Worm (Caenorhabditis elegans): ENCODE data around the gene str-37.
A peak's percentile ranks its signal among the peaks of the same experiment; 100 is the strongest.

Gene str-37

DNA sequence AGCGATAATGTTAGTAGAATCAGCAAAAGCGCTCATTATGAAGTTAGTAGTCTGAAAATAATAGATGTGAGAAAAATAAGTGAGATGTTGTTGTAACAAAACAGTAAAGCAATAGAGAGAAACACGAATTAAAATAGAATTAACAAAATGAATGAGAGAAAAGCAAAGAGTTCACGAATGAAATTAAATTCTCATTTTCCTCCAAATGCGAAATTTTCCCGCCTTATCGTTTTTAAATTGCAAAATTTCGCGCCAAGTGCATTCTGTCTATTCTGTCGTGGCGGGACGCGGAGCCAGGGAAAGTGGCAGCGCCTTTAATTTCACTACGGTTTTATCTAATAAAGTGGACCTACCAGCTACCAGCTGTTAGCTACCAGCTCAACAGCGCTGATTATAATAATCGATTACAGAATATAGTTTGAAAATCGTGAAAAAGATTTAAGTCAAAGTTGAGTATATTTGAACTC lies 15.3 kb upstream of the str-37 start, which contains the start of gene nasp-2 (continued):
- peak; percentile 97 for TF ChIP-seq dox-1 (GFP tag; IDR thresholded peaks at IDR 0.05)
- TF ChIP-seq ztf-3 (GFP tag; optimal IDR thresholded peaks at IDR 0.05): no peak
- TF ChIP-seq lin-54 (GFP tag; optimal IDR thresholded peaks at IDR 0.05): peak; percentile 96
- no peak for TF ChIP-seq T26A5.8 (tag; optimal IDR thresholded peaks at IDR 0.05)
- TF ChIP-seq aptf-2 (GFP tag; conservative IDR thresholded peaks at IDR 0.05): peak; percentile 73; the same call in 1 of the 2 replicates
- no peak for TF ChIP-seq F39B2.1 (GFP tag; IDR thresholded peaks at IDR 0.05)
- TF ChIP-seq F52B5.7 (tag; optimal IDR thresholded peaks at IDR 0.05): no peak
- no peak for TF ChIP-seq nfya-2 (GFP tag; IDR thresholded peaks at IDR 0.05)
- TF ChIP-seq Y53F4B.3 (GFP tag; IDR thresholded peaks at IDR 0.05): peak; percentile 89
- no peak for TF ChIP-seq cebp-1 (GFP tag; IDR thresholded peaks at IDR 0.05)
- TF ChIP-seq cebp-1 (tag; optimal IDR thresholded peaks at IDR 0.05): peak; percentile 25
- no peak for TF ChIP-seq nhr-120 (GFP tag; IDR thresholded peaks at IDR 0.05)
- TF ChIP-seq Y67H2A.10 (GFP tag; conservative IDR thresholded peaks at IDR 0.05): peak; percentile 84
- peak; percentile 95 for TF ChIP-seq snpc-3.4 (tag; optimal IDR thresholded peaks at IDR 0.05)
- no peak for TF ChIP-seq ztf-26 (tag; optimal IDR thresholded peaks at IDR 0.05)
- no peak for TF ChIP-seq hlh-26 (GFP tag; conservative IDR thresholded peaks at IDR 0.05)
- peak; percentile 68 for TF ChIP-seq snpc-1.1 (tag; optimal IDR thresholded peaks at IDR 0.05; ENCODE audit: insufficient read depth)
- no peak for TF ChIP-seq tbx-9 (tag; optimal IDR thresholded peaks at IDR 0.05; ENCODE audit: borderline replicate concordance)
- TF ChIP-seq hsf-1 (GFP tag; IDR thresholded peaks at IDR 0.05): peak; percentile 91
- TF ChIP-seq pbrm-1 (GFP tag; IDR thresholded peaks at IDR 0.05): peak; percentile 82
- no peak for TF ChIP-seq K12H6.12 (tag; optimal IDR thresholded peaks at IDR 0.05)
- no peak for TF ChIP-seq nhr-90 (tag; optimal IDR thresholded peaks at IDR 0.05)
- peak; percentile 94 for TF ChIP-seq rcor-1 (GFP tag; IDR thresholded peaks at IDR 0.05)
- TF ChIP-seq repo-1 (tag; optimal IDR thresholded peaks at IDR 0.05): no peak
- TF ChIP-seq sptf-2 (GFP tag; optimal IDR thresholded peaks at IDR 0.05): no peak
- no peak for TF ChIP-seq rpc-1 (optimal IDR thresholded peaks at IDR 0.05)
- TF ChIP-seq rpc-1 (tag; optimal IDR thresholded peaks at IDR 0.05): peak; percentile 14
- TF ChIP-seq Y79H2A.3 (GFP tag; conservative IDR thresholded peaks at IDR 0.05): peak; percentile 80
- peak; percentile 78; the same call in 1 of the 2 replicates for TF ChIP-seq ztf-28 (GFP tag; IDR thresholded peaks at IDR 0.05)
- no peak for TF ChIP-seq somi-1 (GFP tag; optimal IDR thresholded peaks at IDR 0.05)
- peak; percentile 94 for TF ChIP-seq madf-3 (GFP tag; IDR thresholded peaks at IDR 0.05)
- peak; percentile 27 to 82 (median 73) for TF ChIP-seq lin-35 (GFP tag; optimal IDR thresholded peaks at IDR 0.05)
- TF ChIP-seq attf-5 (GFP tag; optimal IDR thresholded peaks at IDR 0.05): peak; percentile 20
- TF ChIP-seq mcd-1 (GFP tag; IDR thresholded peaks at IDR 0.05): peak; percentile 83
- TF ChIP-seq aptf-3 (GFP tag; IDR thresholded peaks at IDR 0.05): no peak
- no peak for TF ChIP-seq unc-62 (GFP tag; optimal IDR thresholded peaks at IDR 0.05)
- TF ChIP-seq sdz-38 (tag; optimal IDR thresholded peaks at IDR 0.05): no peak
- TF ChIP-seq F57C9.4 (tag; optimal IDR thresholded peaks at IDR 0.05): no peak
- TF ChIP-seq ekl-4 (GFP tag; IDR thresholded peaks at IDR 0.05): peak; percentile 92
- TF ChIP-seq Y95B8A.8 (GFP tag; IDR thresholded peaks at IDR 0.05): peak; percentile 97
- no peak for TF ChIP-seq cebp-2 (GFP tag; IDR thresholded peaks at IDR 0.05)
- TF ChIP-seq F33H1.4 (GFP tag; IDR thresholded peaks at IDR 0.05): peak; percentile 99
- TF ChIP-seq hrde-1 (tag; optimal IDR thresholded peaks at IDR 0.05; ENCODE audit: borderline replicate concordance): peak; percentile 52
- peak; percentile 80 for TF ChIP-seq snpc-1.3 (tag; optimal IDR thresholded peaks at IDR 0.05; ENCODE audit: insufficient read depth)
- no peak for TF ChIP-seq bed-1 (GFP tag; IDR thresholded peaks at IDR 0.05)
- TF ChIP-seq egl-18 (GFP tag; IDR thresholded peaks at IDR 0.05): no peak
- peak; percentile 77 for TF ChIP-seq lin-26 (GFP tag; IDR thresholded peaks at IDR 0.05)
- peak; percentile 73 for TF ChIP-seq tbp1 (GFP tag; optimal IDR thresholded peaks at IDR 0.05)
- peak; percentile 100 for TF ChIP-seq efl-1 (GFP tag; optimal IDR thresholded peaks at IDR 0.05)
